Worm (Caenorhabditis elegans): ENCODE measurements around the gene ZK666.15.
A peak's percentile ranks its signal among the peaks of the same experiment; 100 is the strongest.

ZK666.15 gene

ce11 chrII:10523583-10523982 lies 36.7 kb downstream of the ZK666.15 start, which contains the start of gene F59B10.5:
Gene F59B10.5, minus strand, starts transcription at chrII:10523683.
- TF ChIP-seq nhr-11 (tag; optimal IDR thresholded peaks at IDR 0.05) (no peak), snpc-4 (tag; optimal IDR thresholded peaks at IDR 0.05) (no peak), lin-15B (tag; optimal IDR thresholded peaks at IDR 0.05) (no peak), ceh-16 (tag; optimal IDR thresholded peaks at IDR 0.05) (no peak), jun-1 (tag; optimal IDR thresholded peaks at IDR 0.05) (no peak), nhr-28 (tag; optimal IDR thresholded peaks at IDR 0.05) (no peak), nhr-67 (tag; optimal IDR thresholded peaks at IDR 0.05) (no peak), daf-12 (tag; optimal IDR thresholded peaks at IDR 0.05) (no peak), elt-1 (tag; optimal IDR thresholded peaks at IDR 0.05) (no peak)

ce11 chrII:10524374-10524773 lies 37.5 kb downstream of the ZK666.15 start, which contains the start of gene F59B10.6:
Gene F59B10.6, minus strand, starts transcription at chrII:10524474.
- no peak for TF ChIP-seq elt-3 (tag; optimal IDR thresholded peaks at IDR 0.05)
- TF ChIP-seq nhr-23 (tag; optimal IDR thresholded peaks at IDR 0.05), result no peak
- no peak for TF ChIP-seq hmg-11 (tag; optimal IDR thresholded peaks at IDR 0.05)
- TF ChIP-seq pha-4 (tag; optimal IDR thresholded peaks at IDR 0.05), result no peak
- TF ChIP-seq lin-15B (tag; optimal IDR thresholded peaks at IDR 0.05), result no peak
- no peak for TF ChIP-seq ceh-28 (tag; optimal IDR thresholded peaks at IDR 0.05)
- no peak for TF ChIP-seq fkh-2 (tag; optimal IDR thresholded peaks at IDR 0.05)
- TF ChIP-seq ceh-82 (tag; optimal IDR thresholded peaks at IDR 0.05), result no peak
- TF ChIP-seq nhr-237 (tag; optimal IDR thresholded peaks at IDR 0.05), result no peak
- TF ChIP-seq jun-1 (tag; optimal IDR thresholded peaks at IDR 0.05), result no peak
- TF ChIP-seq sea-2 (GFP tag; optimal IDR thresholded peaks at IDR 0.05), result no peak
- no peak for TF ChIP-seq elt-1 (tag; optimal IDR thresholded peaks at IDR 0.05)

- TF ChIP-seq ztf-4 (tag; optimal IDR thresholded peaks at IDR 0.05), result no peak
- TF ChIP-seq lin-39 (tag; optimal IDR thresholded peaks at IDR 0.05), result no peak
- no peak for TF ChIP-seq fkh-2 (tag; optimal IDR thresholded peaks at IDR 0.05)
- no peak for TF ChIP-seq ztf-11 (tag; optimal IDR thresholded peaks at IDR 0.05)
- TF ChIP-seq nhr-77 (tag; optimal IDR thresholded peaks at IDR 0.05), result no peak
- TF ChIP-seq egl-5 (tag; optimal IDR thresholded peaks at IDR 0.05), result no peak
- peak; percentile 4 for TF ChIP-seq nhr-23 (tag; optimal IDR thresholded peaks at IDR 0.05)
- TF ChIP-seq jun-1 (tag; optimal IDR thresholded peaks at IDR 0.05), result no peak
- no peak for TF ChIP-seq fkh-10 (GFP tag; optimal IDR thresholded peaks at IDR 0.05)
- no peak for TF ChIP-seq nhr-11 (tag; optimal IDR thresholded peaks at IDR 0.05)
- TF ChIP-seq fos-1 (tag; optimal IDR thresholded peaks at IDR 0.05), result no peak
- peak; percentile 28 for TF ChIP-seq nhr-25 (tag; optimal IDR thresholded peaks at IDR 0.05)
- TF ChIP-seq sea-2 (GFP tag; optimal IDR thresholded peaks at IDR 0.05), result no peak
Measured at ce11 chrII:10525134-10525533, 38.3 kb downstream of the ZK666.15 start.

- TF ChIP-seq fos-1 (tag; optimal IDR thresholded peaks at IDR 0.05) (no peak), pha-4 (tag; optimal IDR thresholded peaks at IDR 0.05) (peak; percentile 22), elt-2 (tag; optimal IDR thresholded peaks at IDR 0.05) (peak; percentile 52), skn-1 (tag; optimal IDR thresholded peaks at IDR 0.05) (no peak), nhr-43 (tag; optimal IDR thresholded peaks at IDR 0.05; ENCODE audit: poor library complexity, severe bottlenecking) (no peak), R02D3.7 (tag; optimal IDR thresholded peaks at IDR 0.05) (no peak), egl-5 (tag; optimal IDR thresholded peaks at IDR 0.05) (no peak), zag-1 (tag; optimal IDR thresholded peaks at IDR 0.05) (no peak), ceh-82 (tag; optimal IDR thresholded peaks at IDR 0.05) (no peak), lsy-12 (tag; optimal IDR thresholded peaks at IDR 0.05) (no peak), nhr-12 (tag; optimal IDR thresholded peaks at IDR 0.05) (no peak), fkh-2 (tag; optimal IDR thresholded peaks at IDR 0.05) (no peak), nhr-67 (tag; optimal IDR thresholded peaks at IDR 0.05) (no peak), nhr-28 (tag; optimal IDR thresholded peaks at IDR 0.05) (no peak), hmg-11 (tag; optimal IDR thresholded peaks at IDR 0.05) (peak; percentile 87), ztf-4 (tag; optimal IDR thresholded peaks at IDR 0.05) (no peak), nhr-25 (tag; optimal IDR thresholded peaks at IDR 0.05) (peak; percentile 6), pqm-1 (tag; optimal IDR thresholded peaks at IDR 0.05) (no peak), mml-1 (tag; optimal IDR thresholded peaks at IDR 0.05) (no peak), ceh-9 (tag; optimal IDR thresholded peaks at IDR 0.05) (no peak), tbx-2 (tag; optimal IDR thresholded peaks at IDR 0.05) (peak; percentile 23), nhr-11 (tag; optimal IDR thresholded peaks at IDR 0.05) (no peak), ceh-28 (tag; optimal IDR thresholded peaks at IDR 0.05) (no peak), nhr-77 (tag; optimal IDR thresholded peaks at IDR 0.05) (no peak), egl-27 (tag; optimal IDR thresholded peaks at IDR 0.05) (no peak), elt-3 (tag; optimal IDR thresholded peaks at IDR 0.05) (peak in 1 of 3 experiments; percentile 34), jun-1 (tag; optimal IDR thresholded peaks at IDR 0.05) (no peak), nhr-76 (tag; optimal IDR thresholded peaks at IDR 0.05) (no peak), ZK546.5 (tag; optimal IDR thresholded peaks at IDR 0.05) (no peak), unc-39 (tag; optimal IDR thresholded peaks at IDR 0.05) (no peak), nfya-1 (tag; optimal IDR thresholded peaks at IDR 0.05; ENCODE audit: insufficient read depth) (peak; percentile 50), ztf-11 (tag; optimal IDR thresholded peaks at IDR 0.05) (no peak), lin-15B (tag; optimal IDR thresholded peaks at IDR 0.05) (no peak), nhr-237 (tag; optimal IDR thresholded peaks at IDR 0.05) (no peak), eor-1 (tag; optimal IDR thresholded peaks at IDR 0.05) (no peak), nhr-23 (tag; optimal IDR thresholded peaks at IDR 0.05) (no peak), mdl-1 (tag; optimal IDR thresholded peaks at IDR 0.05) (peak; percentile 9), ceh-16 (tag; optimal IDR thresholded peaks at IDR 0.05) (no peak), fkh-10 (GFP tag; optimal IDR thresholded peaks at IDR 0.05) (no peak)
Measured at ce11 chrII:10527649-10528134, 40.9 kb downstream of the ZK666.15 start, which contains the start of gene mab-10. Gene mab-10, plus strand, starts transcription at chrII:10528084.
